Worm (Caenorhabditis elegans) whole organism, L1 larva: ENCODE results near the gene F13B6.2.

ENCODE experiments used
- C04F5.9 ChIP-seq: sonication (generic microtip); optimal IDR thresholded peaks from 2 replicates; lab custom pipeline; 2016; ENCODE audit warnings: missing genetic modification characterization, missing compliant biosample characterization
- C16A3.4 ChIP-seq: fragments of 150-350 bp; optimal IDR thresholded peaks from 2 replicates; lab custom pipeline; 2014; ENCODE audit warnings: missing biosample characterization, missing genetic modification characterization
- C34B4.2 ChIP-seq: sonication (generic microtip); optimal IDR thresholded peaks from 2 replicates; lab custom pipeline; 2017; ENCODE audit warnings: mild to moderate bottlenecking, missing genetic modification characterization, missing compliant biosample characterization
- aly-2 ChIP-seq: fragments of 150-350 bp; optimal IDR thresholded peaks from 2 replicates; lab custom pipeline; 2014; ENCODE audit warnings: missing biosample characterization, missing genetic modification characterization
- ama-1 ChIP-seq: fragments of 150-350 bp; optimal IDR thresholded peaks from 2 replicates; lab custom pipeline; 2014
- blmp-1 ChIP-seq: fragments of 150-350 bp; optimal IDR thresholded peaks from 2 replicates; lab custom pipeline; 2014; ENCODE audit warnings: missing biosample characterization, missing genetic modification characterization
- ceh-63 ChIP-seq: fragments of 200-800 bp; sonication (Bioruptor generic); optimal IDR thresholded peaks from 2 replicates; lab custom pipeline; 2018; ENCODE audit warnings: mild to moderate bottlenecking, missing genetic modification characterization, missing compliant biosample characterization
- ceh-8 ChIP-seq: fragments of 200-800 bp; sonication (Bioruptor generic); optimal IDR thresholded peaks from 2 replicates; lab custom pipeline; 2018; ENCODE audit warnings: mild to moderate bottlenecking, missing genetic modification characterization, moderate library complexity, missing compliant biosample characterization
- ceh-82 ChIP-seq, 3 experiments: fragments of 150-350 bp in 1 of 3; sonication (generic microtip) in 2 of 3; optimal IDR thresholded peaks; 2 replicates each; lab custom pipeline; 2014 to 2017; ENCODE audit warnings: missing biosample characterization in 3 of 3, missing genetic modification characterization in 3 of 3
- ceh-88 ChIP-seq: fragments of 200-800 bp; sonication (Bioruptor generic); IDR thresholded peaks from 2 replicates; pipeline ENCODE4 v1.3.6; 2022; ENCODE audit warnings: missing genetic modification characterization, missing compliant biosample characterization
- ceh-90 ChIP-seq: sonication (generic microtip); optimal IDR thresholded peaks from 2 replicates; lab custom pipeline; 2016; ENCODE audit warnings: missing genetic modification characterization, missing compliant biosample characterization
- ces-1 ChIP-seq: fragments of 150-350 bp; optimal IDR thresholded peaks from 2 replicates; lab custom pipeline; 2014; ENCODE audit warnings: missing biosample characterization, missing genetic modification reagents, missing genetic modification characterization
- dpl-1 ChIP-seq, 3 experiments: fragments of 150-350 bp in 2 of 3; sonication (generic microtip) in 1 of 3; optimal IDR thresholded peaks; 2 replicates each; lab custom pipeline; 2014 to 2017; ENCODE audit warnings: missing biosample characterization in 3 of 3, missing genetic modification characterization in 3 of 3, missing genetic modification reagents in 3 of 3
- efl-3 ChIP-seq: fragments of 200-800 bp; sonication (Bioruptor generic); optimal IDR thresholded peaks from 2 replicates; lab custom pipeline; 2018; ENCODE audit warnings: mild to moderate bottlenecking, missing genetic modification characterization, missing compliant biosample characterization
- egl-27 ChIP-seq, 2 experiments: fragments of 150-350 bp in 1 of 2; sonication (generic microtip); optimal IDR thresholded peaks; 3 replicates each; lab custom pipeline; 2017 to 2018; ENCODE audit warnings: missing biosample characterization in 2 of 2, missing genetic modification characterization in 2 of 2, missing genetic modification reagents in 2 of 2
- elt-2 ChIP-seq: sonication (generic microtip); optimal IDR thresholded peaks from 2 replicates; lab custom pipeline; 2016; ENCODE audit warnings: missing genetic modification characterization, mild to moderate bottlenecking, inconsistent platforms, missing compliant biosample characterization, missing genetic modification reagents
- elt-3 ChIP-seq, 6 experiments: fragments of 150-350 bp in 1 of 6; sonication (generic microtip); optimal IDR thresholded peaks; 2 replicates each; lab custom pipeline; 2017 to 2018; ENCODE audit warnings: missing biosample characterization in 6 of 6, missing genetic modification characterization in 6 of 6, inconsistent platforms in 1 of 6
- fkh-10 ChIP-seq: sonication (generic microtip); optimal IDR thresholded peaks from 2 replicates; lab custom pipeline; 2017; ENCODE audit warnings: missing biosample characterization, missing genetic modification reagents, missing genetic modification characterization
- fkh-8 ChIP-seq: sonication (generic microtip); optimal IDR thresholded peaks from 2 replicates; lab custom pipeline; 2016; ENCODE audit warnings: mild to moderate bottlenecking, missing genetic modification characterization, missing compliant biosample characterization
- fos-1 ChIP-seq: fragments of 150-350 bp; optimal IDR thresholded peaks from 2 replicates; lab custom pipeline; 2014; ENCODE audit warnings: missing biosample characterization, missing genetic modification characterization
- irx-1 ChIP-seq: sonication (generic microtip); optimal IDR thresholded peaks from 2 replicates; lab custom pipeline; 2016; ENCODE audit warnings: missing genetic modification characterization, missing compliant biosample characterization
- isw-1 ChIP-seq: fragments of 200-800 bp; sonication (Bioruptor generic); IDR thresholded peaks from 2 replicates; pipeline ENCODE4 v1.3.6; 2022; ENCODE audit warnings: missing genetic modification characterization, missing compliant biosample characterization
- jun-1 ChIP-seq: fragments of 150-350 bp; optimal IDR thresholded peaks from 2 replicates; lab custom pipeline; 2014; ENCODE audit warnings: missing biosample characterization, missing genetic modification reagents, missing genetic modification characterization
- lin-13 ChIP-seq: fragments of 150-350 bp; optimal IDR thresholded peaks from 2 replicates; lab custom pipeline; 2014; ENCODE audit warnings: missing biosample characterization, missing genetic modification reagents, missing genetic modification characterization
- lin-14 ChIP-seq: fragments of 200-800 bp; sonication (Bioruptor generic); optimal IDR thresholded peaks from 2 replicates; lab custom pipeline; 2018; ENCODE audit warnings: mild to moderate bottlenecking, missing genetic modification characterization, moderate library complexity, missing compliant biosample characterization
- lin-15B ChIP-seq: fragments of 150-350 bp; sonication (generic microtip); optimal IDR thresholded peaks from 3 replicates; lab custom pipeline; 2014; ENCODE audit warnings: missing biosample characterization, missing genetic modification characterization
- lin-35 ChIP-seq, 2 experiments: fragments of 150-350 bp; optimal IDR thresholded peaks; 2 replicates each; lab custom pipeline; 2014; ENCODE audit warnings: missing biosample characterization in 2 of 2, missing genetic modification characterization in 2 of 2, missing genetic modification reagents in 2 of 2
- nhr-11 ChIP-seq: fragments of 150-350 bp; optimal IDR thresholded peaks from 2 replicates; lab custom pipeline; 2014; ENCODE audit warnings: missing biosample characterization, missing genetic modification characterization
- nhr-19 ChIP-seq: fragments of 200-800 bp; sonication (Bioruptor generic); conservative IDR thresholded peaks from 2 replicates; pipeline ENCODE4 v1.3.6; 2022; ENCODE audit warnings: missing genetic modification characterization, missing compliant biosample characterization
- nhr-237 ChIP-seq: fragments of 150-350 bp; optimal IDR thresholded peaks from 2 replicates; lab custom pipeline; 2014; ENCODE audit warnings: missing biosample characterization, missing genetic modification characterization
- nhr-28 ChIP-seq: fragments of 150-350 bp; optimal IDR thresholded peaks from 2 replicates; lab custom pipeline; 2014; ENCODE audit warnings: missing biosample characterization, missing genetic modification characterization
- nhr-84 ChIP-seq: sonication (generic microtip); optimal IDR thresholded peaks from 2 replicates; lab custom pipeline; 2017; ENCODE audit warnings: missing biosample characterization, missing genetic modification characterization
- pag-3 ChIP-seq: sonication (generic microtip); optimal IDR thresholded peaks from 2 replicates; lab custom pipeline; 2017; ENCODE audit warnings: missing genetic modification characterization, mild to moderate bottlenecking, missing compliant biosample characterization, antibody characterized with exemption, borderline replicate concordance; ENCODE audit not compliant: insufficient read depth
- pqm-1 ChIP-seq: sonication (generic microtip); optimal IDR thresholded peaks from 3 replicates; lab custom pipeline; 2017; ENCODE audit warnings: missing biosample characterization, missing genetic modification characterization
- rnt-1 ChIP-seq: sonication (generic microtip); optimal IDR thresholded peaks from 2 replicates; lab custom pipeline; 2016; ENCODE audit warnings: mild to moderate bottlenecking, missing genetic modification characterization, moderate library complexity, missing compliant biosample characterization
- snpc-4 ChIP-seq: fragments of 150-350 bp; optimal IDR thresholded peaks from 2 replicates; lab custom pipeline; 2014; ENCODE audit warnings: missing biosample characterization, missing genetic modification characterization
- sox-4 ChIP-seq: sonication (generic microtip); optimal IDR thresholded peaks from 2 replicates; lab custom pipeline; 2016; ENCODE audit warnings: missing genetic modification characterization, missing compliant biosample characterization
- tlp-1 ChIP-seq: fragments of 150-350 bp; optimal IDR thresholded peaks from 2 replicates; lab custom pipeline; 2014; ENCODE audit warnings: missing biosample characterization, missing genetic modification characterization
- unc-130 ChIP-seq: fragments of 150-350 bp; optimal IDR thresholded peaks from 2 replicates; lab custom pipeline; 2017; ENCODE audit warnings: missing biosample characterization, missing genetic modification characterization, inconsistent platforms
- unc-30 ChIP-seq: sonication (generic microtip); optimal IDR thresholded peaks from 2 replicates; lab custom pipeline; 2017; ENCODE audit warnings: missing biosample characterization, missing genetic modification characterization

The F13B6.2 gene

ce11 chrIV:7456225-7456624 lies 3.9 kb downstream of the F13B6.2 start, which contains the start of gene F13B6.1:
Gene F13B6.1, plus strand, starts transcription at chrIV:7456525.
- TF ChIP-seq sox-4 (tag; lab: Kevin White, UChicago): no peak
- TF ChIP-seq, all 84 proteins: peak for 0

ce11 chrIV:7454890-7455289 lies 5.2 kb downstream of the F13B6.2 start:
- TF ChIP-seq nhr-28 (tag; lab: Kevin White, UChicago): no peak
- no peak for TF ChIP-seq tlp-1 (tag; lab: Kevin White, UChicago)
- TF ChIP-seq ama-1: no peak
- TF ChIP-seq blmp-1 (tag; lab: Kevin White, UChicago): peak; percentile 60
- TF ChIP-seq nhr-84 (tag; lab: Kevin White, UChicago): no peak

- TF ChIP-seq ceh-82 (tag; optimal IDR thresholded peaks at IDR 0.05; lab: Kevin White, UChicago) (peak in 1 of 3 experiments; percentile 36), fkh-10 (GFP tag; lab: Kevin White, UChicago) (peak; percentile 16), lin-14 (GFP tag; lab: Kevin White, UChicago) (peak; percentile 74), fkh-8 (tag; lab: Kevin White, UChicago) (peak; percentile 17), isw-1 (0 out of 2 replicates have a peak, but pooled peaks have one; percentile 7), nhr-11 (tag; lab: Kevin White, UChicago) (no peak), lin-13 (GFP tag; lab: Kevin White, UChicago) (no peak), ceh-8 (GFP tag; lab: Kevin White, UChicago) (peak; percentile 28), blmp-1 (tag; lab: Kevin White, UChicago) (no peak)
These were observed 6.4 kb downstream of the F13B6.2 start for ce11 chrIV:7453661-7454159.

- TF ChIP-seq jun-1 (tag; lab: Kevin White, UChicago) (no peak), C16A3.4 (no peak), dpl-1 (GFP tag; optimal IDR thresholded peaks at IDR 0.05; lab: Kevin White, UChicago) (no peak), rnt-1 (tag; lab: Kevin White, UChicago) (no peak), efl-3 (GFP tag; lab: Kevin White, UChicago) (no peak), snpc-4 (tag; lab: Kevin White, UChicago) (no peak), lin-35 (GFP tag; optimal IDR thresholded peaks at IDR 0.05; lab: Kevin White, UChicago) (no peak), C34B4.2 (tag; lab: Kevin White, UChicago) (no peak), nhr-28 (tag; lab: Kevin White, UChicago) (no peak), irx-1 (no peak), elt-3 (tag; optimal IDR thresholded peaks at IDR 0.05; lab: Kevin White, UChicago) (no peak), aly-2 (tag; lab: Kevin White, UChicago) (no peak), ceh-82 (tag; optimal IDR thresholded peaks at IDR 0.05; lab: Kevin White, UChicago) (no peak), isw-1 (no peak), fkh-10 (GFP tag; lab: Kevin White, UChicago) (no peak), ces-1 (GFP tag; lab: Kevin White, UChicago) (no peak), pqm-1 (tag; lab: Kevin White, UChicago) (no peak), pag-3 (tag; lab: Kevin White, UChicago) (no peak), unc-30 (tag; lab: Kevin White, UChicago) (no peak), nhr-237 (no peak)
These were observed 8.8 kb downstream of the F13B6.2 start, which contains the start of gene tes-1 for ce11 chrIV:7451345-7451744. Gene tes-1, minus strand, starts transcription at chrIV:7451445.

- TF ChIP-seq pqm-1 (tag; lab: Kevin White, UChicago) (no peak), nhr-19 (GFP tag; lab: Robert Waterston, UW) (no peak), ces-1 (GFP tag; lab: Kevin White, UChicago) (no peak), ceh-63 (GFP tag; lab: Kevin White, UChicago) (no peak), unc-130 (tag; lab: Kevin White, UChicago) (no peak), C04F5.9 (tag; lab: Kevin White, UChicago) (no peak), fos-1 (no peak), lin-15B (no peak), egl-27 (tag; optimal IDR thresholded peaks at IDR 0.05; lab: Kevin White, UChicago) (no peak), ceh-88 (no peak), elt-2 (tag; lab: Kevin White, UChicago) (no peak), isw-1 (no peak), ceh-90 (tag; lab: Kevin White, UChicago) (no peak)
These were observed 12.6 kb downstream of the F13B6.2 start, which contains the start of gene B0496.2 for ce11 chrIV:7447556-7447955. Gene B0496.2, plus strand, starts transcription at chrIV:7447856.
